Worm (Caenorhabditis elegans) whole organism, L1 larva: ENCODE results near the gene str-199.

Experiments
- C34B4.2 ChIP-seq: sonication (generic microtip); optimal IDR thresholded peaks from 2 replicates; lab custom pipeline; 2017; ENCODE audit warnings: mild to moderate bottlenecking, missing genetic modification characterization, missing compliant biosample characterization
- alr-1 ChIP-seq: fragments of 200-800 bp; sonication (Bioruptor generic); optimal IDR thresholded peaks from 2 replicates; lab custom pipeline; 2018; ENCODE audit warnings: borderline replicate concordance, mild to moderate bottlenecking, missing genetic modification characterization, missing compliant biosample characterization
- ama-1 ChIP-seq: fragments of 150-350 bp; optimal IDR thresholded peaks from 2 replicates; lab custom pipeline; 2014
- ceh-8 ChIP-seq: fragments of 200-800 bp; sonication (Bioruptor generic); optimal IDR thresholded peaks from 2 replicates; lab custom pipeline; 2018; ENCODE audit warnings: mild to moderate bottlenecking, missing genetic modification characterization, moderate library complexity, missing compliant biosample characterization
- ceh-82 ChIP-seq, 3 experiments: fragments of 150-350 bp in 1 of 3; sonication (generic microtip) in 2 of 3; optimal IDR thresholded peaks; 2 replicates each; lab custom pipeline; 2014 to 2017; ENCODE audit warnings: missing biosample characterization in 3 of 3, missing genetic modification characterization in 3 of 3
- ceh-88 ChIP-seq: fragments of 200-800 bp; sonication (Bioruptor generic); IDR thresholded peaks from 2 replicates; pipeline ENCODE4 v1.3.6; 2022; ENCODE audit warnings: missing genetic modification characterization, missing compliant biosample characterization
- ces-1 ChIP-seq: fragments of 150-350 bp; optimal IDR thresholded peaks from 2 replicates; lab custom pipeline; 2014; ENCODE audit warnings: missing biosample characterization, missing genetic modification reagents, missing genetic modification characterization
- dsc-1 ChIP-seq: sonication (generic microtip); optimal IDR thresholded peaks from 2 replicates; lab custom pipeline; 2016; ENCODE audit warnings: mild to moderate bottlenecking, missing genetic modification characterization, missing compliant biosample characterization
- efl-1 ChIP-seq, 4 experiments: fragments of 150-350 bp; optimal IDR thresholded peaks in 3 of 4; peaks in 1 of 4; 1 replicate in 1 of 4; 2 replicates in 3 of 4; lab custom pipeline; 2014; ENCODE audit warnings: missing biosample characterization in 2 of 4, missing genetic modification characterization in 2 of 4, missing genetic modification reagents in 2 of 4
- egl-13 ChIP-seq: sonication (generic microtip); optimal IDR thresholded peaks from 2 replicates; lab custom pipeline; 2016; ENCODE audit warnings: missing genotype, missing genetic modification reagents, missing genetic modification characterization, missing compliant biosample characterization
- elt-2 ChIP-seq: sonication (generic microtip); optimal IDR thresholded peaks from 2 replicates; lab custom pipeline; 2016; ENCODE audit warnings: missing genetic modification characterization, mild to moderate bottlenecking, inconsistent platforms, missing compliant biosample characterization, missing genetic modification reagents
- ets-5 ChIP-seq: fragments of 200-800 bp; sonication (Bioruptor generic); IDR thresholded peaks from 2 replicates; pipeline ENCODE4 v1.3.6; 2022; ENCODE audit warnings: missing genetic modification characterization, missing compliant biosample characterization
- fkh-4 ChIP-seq: sonication (generic microtip); optimal IDR thresholded peaks from 2 replicates; lab custom pipeline; 2016; ENCODE audit warnings: missing compliant biosample characterization, missing genetic modification characterization, borderline replicate concordance
- hlh-17 ChIP-seq: fragments of 200-800 bp; sonication (Bioruptor generic); optimal IDR thresholded peaks from 2 replicates; lab custom pipeline; 2018; ENCODE audit warnings: missing genetic modification characterization, mild to moderate bottlenecking, missing compliant biosample characterization, moderate library complexity, borderline replicate concordance
- hpl-2 ChIP-seq: fragments of 150-350 bp; optimal IDR thresholded peaks from 2 replicates; lab custom pipeline; 2014; ENCODE audit warnings: missing biosample characterization, missing genetic modification reagents, missing genetic modification characterization
- lin-13 ChIP-seq: fragments of 150-350 bp; optimal IDR thresholded peaks from 2 replicates; lab custom pipeline; 2014; ENCODE audit warnings: missing biosample characterization, missing genetic modification reagents, missing genetic modification characterization
- lin-14 ChIP-seq: fragments of 200-800 bp; sonication (Bioruptor generic); optimal IDR thresholded peaks from 2 replicates; lab custom pipeline; 2018; ENCODE audit warnings: mild to moderate bottlenecking, missing genetic modification characterization, moderate library complexity, missing compliant biosample characterization
- lin-39 ChIP-seq: fragments of 150-350 bp; optimal IDR thresholded peaks from 2 replicates; lab custom pipeline; 2014; ENCODE audit warnings: missing biosample characterization, missing genetic modification reagents, missing genetic modification characterization
- mab-9 ChIP-seq: fragments of 200-800 bp; sonication (Bioruptor generic); IDR thresholded peaks from 2 replicates; pipeline ENCODE4 v1.3.6; 2022; ENCODE audit warnings: missing genetic modification reagents, missing genetic modification characterization, missing compliant biosample characterization
- mef-2 ChIP-seq: fragments of 150-350 bp; optimal IDR thresholded peaks from 2 replicates; lab custom pipeline; 2014; ENCODE audit warnings: missing biosample characterization, missing genetic modification characterization
- nhr-237 ChIP-seq: fragments of 150-350 bp; optimal IDR thresholded peaks from 2 replicates; lab custom pipeline; 2014; ENCODE audit warnings: missing biosample characterization, missing genetic modification characterization
- nhr-28 ChIP-seq: fragments of 150-350 bp; optimal IDR thresholded peaks from 2 replicates; lab custom pipeline; 2014; ENCODE audit warnings: missing biosample characterization, missing genetic modification characterization
- nhr-71 ChIP-seq: sonication (generic microtip); optimal IDR thresholded peaks from 2 replicates; lab custom pipeline; 2016; ENCODE audit warnings: mild to moderate bottlenecking, missing genetic modification characterization, moderate library complexity, missing compliant biosample characterization
- nhr-84 ChIP-seq: sonication (generic microtip); optimal IDR thresholded peaks from 2 replicates; lab custom pipeline; 2017; ENCODE audit warnings: missing biosample characterization, missing genetic modification characterization
- nhr-85 ChIP-seq: sonication (generic microtip); peaks from one replicate; lab custom pipeline; 2016; ENCODE audit warnings: missing genetic modification characterization, inconsistent platforms, missing compliant biosample characterization
- nhr-90 ChIP-seq: sonication (generic microtip); optimal IDR thresholded peaks from 2 replicates; lab custom pipeline; 2016; ENCODE audit warnings: mild to moderate bottlenecking, missing genetic modification characterization, missing compliant biosample characterization; ENCODE audit not compliant: poor library complexity
- pag-3 ChIP-seq: sonication (generic microtip); optimal IDR thresholded peaks from 2 replicates; lab custom pipeline; 2017; ENCODE audit warnings: missing genetic modification characterization, mild to moderate bottlenecking, missing compliant biosample characterization, antibody characterized with exemption, borderline replicate concordance; ENCODE audit not compliant: insufficient read depth
- pax-3 ChIP-seq: fragments of 200-800 bp; sonication (Bioruptor generic); optimal IDR thresholded peaks from 2 replicates; lab custom pipeline; 2018; ENCODE audit warnings: mild to moderate bottlenecking, missing genetic modification characterization, moderate library complexity, missing compliant biosample characterization
- sox-4 ChIP-seq: sonication (generic microtip); optimal IDR thresholded peaks from 2 replicates; lab custom pipeline; 2016; ENCODE audit warnings: missing genetic modification characterization, missing compliant biosample characterization
- sup-37 ChIP-seq: fragments of 200-800 bp; sonication (Bioruptor generic); optimal IDR thresholded peaks from 2 replicates; lab custom pipeline; 2018; ENCODE audit warnings: mild to moderate bottlenecking, missing genetic modification characterization, missing compliant biosample characterization
- swsn-7 ChIP-seq: sonication (generic microtip); optimal IDR thresholded peaks from 2 replicates; lab custom pipeline; 2016; ENCODE audit warnings: missing genetic modification characterization, missing compliant biosample characterization
- tlp-1 ChIP-seq: fragments of 150-350 bp; optimal IDR thresholded peaks from 2 replicates; lab custom pipeline; 2014; ENCODE audit warnings: missing biosample characterization, missing genetic modification characterization
- unc-130 ChIP-seq: fragments of 150-350 bp; optimal IDR thresholded peaks from 2 replicates; lab custom pipeline; 2017; ENCODE audit warnings: missing biosample characterization, missing genetic modification characterization, inconsistent platforms
- unc-86 ChIP-seq: sonication (generic microtip); optimal IDR thresholded peaks from 2 replicates; lab custom pipeline; 2016; ENCODE audit warnings: missing genetic modification characterization, missing compliant biosample characterization
- unc-98 ChIP-seq: fragments of 200-800 bp; sonication (Bioruptor generic); IDR thresholded peaks from 2 replicates; pipeline ENCODE4 v1.3.6; 2022; ENCODE audit warnings: missing genetic modification characterization, missing compliant biosample characterization
- xbp-1 ChIP-seq: sonication (generic microtip); optimal IDR thresholded peaks from 2 replicates; lab custom pipeline; 2016; ENCODE audit warnings: missing genetic modification characterization, missing compliant biosample characterization

str-199 gene

DNA sequence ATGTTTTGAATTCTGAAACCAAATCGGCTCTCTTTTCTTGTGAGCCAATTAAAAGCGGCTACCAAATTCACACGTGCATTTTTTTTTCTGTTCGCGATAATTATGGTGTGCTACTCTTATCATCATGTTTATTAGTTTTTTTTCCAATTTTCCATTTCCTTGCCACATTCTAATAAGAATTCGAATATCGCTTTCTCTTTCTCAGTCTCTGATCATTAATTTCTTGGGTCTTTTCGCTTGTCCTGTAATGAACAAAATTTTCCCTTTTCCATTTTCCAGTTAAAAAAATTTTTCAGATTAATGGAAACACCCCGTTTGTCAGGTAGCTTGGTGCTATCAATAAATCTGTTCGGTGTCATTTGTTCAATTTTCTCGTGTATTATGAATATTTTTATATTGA lies 18.7 kb downstream of the str-199 start, which contains the start of gene srbc-26:
srbc-26 (plus strand) TSS at position 301 of the 400 bp plus-strand sequence.
- no peak for TF ChIP-seq nhr-71
- no peak for TF ChIP-seq fkh-4 (tag; lab: Kevin White, UChicago)
- TF ChIP-seq lin-13 (GFP tag; lab: Kevin White, UChicago): no peak
- no peak for TF ChIP-seq ets-5 (GFP tag; lab: Robert Waterston, UW)
- TF ChIP-seq unc-98 (GFP tag; lab: Robert Waterston, UW): no peak
- TF ChIP-seq hlh-17 (GFP tag; lab: Kevin White, UChicago): no peak
- TF ChIP-seq hpl-2 (GFP tag; lab: Kevin White, UChicago): no peak
- TF ChIP-seq pag-3: no peak

ce11 chrV:17170822-17171221 lies 19.5 kb downstream of the str-199 start, which contains the start of gene srw-51:
Gene srw-51, minus strand, starts transcription at chrV:17170922.
- TF ChIP-seq C34B4.2 (tag; lab: Kevin White, UChicago): no peak
- no peak for TF ChIP-seq unc-86 (tag; lab: Kevin White, UChicago)

DNA sequence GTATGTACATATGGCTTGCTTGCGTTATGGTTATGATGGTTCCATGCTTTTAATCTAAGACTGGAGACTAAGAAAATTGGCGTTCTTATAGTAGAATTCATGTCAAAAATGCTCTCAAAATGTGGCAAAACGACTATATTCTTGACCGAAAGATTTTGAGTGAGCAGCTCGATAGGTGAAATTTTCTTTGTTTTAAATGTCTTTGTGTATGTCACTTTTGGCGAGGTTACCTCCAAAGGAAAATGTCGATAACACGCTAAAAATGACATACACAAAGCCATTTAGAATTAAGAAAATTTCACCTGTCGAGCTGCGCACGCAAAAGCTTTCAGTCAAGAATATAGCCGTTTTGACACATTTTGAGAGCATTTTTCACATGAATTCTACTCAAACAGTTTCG lies 22.8 kb downstream of the str-199 start, which contains the start of gene srz-66:
srz-66 (minus strand) TSS at position 101 of the 400 bp plus-strand sequence.
- no peak for TF ChIP-seq ceh-82 (tag; optimal IDR thresholded peaks at IDR 0.05; lab: Kevin White, UChicago)

ce11 chrV:17165409-17165808 lies 24.9 kb downstream of the str-199 start, which contains the start of gene srh-102:
Gene srh-102, minus strand, starts transcription at chrV:17165509.
- TF ChIP-seq hpl-2 (GFP tag; lab: Kevin White, UChicago) (no peak), nhr-84 (tag; lab: Kevin White, UChicago) (no peak), ceh-88 (GFP tag; lab: Robert Waterston, UW) (no peak), nhr-28 (no peak), lin-14 (GFP tag; lab: Kevin White, UChicago) (no peak), swsn-7 (no peak), nhr-85 (tag; lab: Kevin White, UChicago) (no peak), xbp-1 (tag; lab: Kevin White, UChicago) (no peak), egl-13 (tag; lab: Kevin White, UChicago) (no peak), hlh-17 (GFP tag; lab: Kevin White, UChicago) (no peak), sox-4 (no peak), pax-3 (tag; lab: Kevin White, UChicago) (no peak), ama-1 (lab: Kevin White, UChicago) (no peak)
- TF ChIP-seq, all 84 proteins: peak for 0

DNA sequence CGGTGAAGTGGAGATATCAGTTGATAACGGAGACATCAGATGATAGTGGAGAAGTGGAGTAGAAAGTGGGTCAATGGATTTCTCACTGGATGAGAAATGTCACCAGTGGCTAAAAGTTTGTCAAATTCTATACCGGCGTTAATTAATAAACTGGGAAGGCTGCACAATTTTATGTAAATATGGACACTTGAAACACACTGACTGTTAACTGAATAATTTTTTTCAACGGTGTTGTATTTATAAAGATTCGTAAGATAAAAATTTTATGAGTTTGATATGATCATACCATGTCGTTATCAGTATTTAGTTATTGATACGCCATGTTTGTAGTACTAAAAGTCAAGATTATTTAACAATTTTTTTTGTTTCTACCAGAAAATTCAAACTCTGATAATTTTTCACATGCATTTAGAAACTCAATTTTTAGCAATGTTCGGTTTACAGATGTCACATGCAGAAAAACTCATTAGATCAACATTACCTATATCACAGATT lies 30.8 kb downstream of the str-199 start, which contains the start of gene F40D4.12:
F40D4.12 (plus strand) TSS at position 445 of the 495 bp plus-strand sequence.
- TF ChIP-seq elt-2 (peak; percentile 82), tlp-1 (tag; lab: Kevin White, UChicago) (peak; percentile 5), nhr-237 (no peak)
- TF ChIP-seq, all 84 proteins: peak for 2

DNA sequence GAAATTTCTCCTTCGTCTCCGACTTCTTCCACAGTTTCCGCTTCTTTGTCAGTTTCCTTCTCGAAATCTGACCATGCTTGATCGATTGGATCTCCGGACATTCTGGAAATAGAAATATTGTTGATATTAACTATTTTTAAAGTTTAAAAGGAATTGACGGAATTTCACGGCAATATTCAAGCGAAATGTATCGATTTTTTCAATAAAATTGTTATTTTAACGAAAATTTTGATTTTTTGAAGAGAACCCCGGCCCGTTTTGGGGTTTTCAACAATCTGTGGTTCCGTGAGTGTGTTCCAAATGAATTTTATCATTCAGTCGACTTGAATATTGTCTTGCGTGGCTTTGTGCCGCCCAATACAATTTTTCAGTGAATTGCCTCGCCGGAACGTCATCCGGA lies 33.1 kb downstream of the str-199 start, which contains the start of gene F40D4.13:
F40D4.13 (minus strand) TSS at position 101 of the 400 bp plus-strand sequence.
- TF ChIP-seq tlp-1 (tag; lab: Kevin White, UChicago): no peak
- no peak for TF ChIP-seq unc-130
- TF ChIP-seq sup-37 (GFP tag; lab: Kevin White, UChicago): no peak
- TF ChIP-seq dsc-1 (tag; lab: Kevin White, UChicago): no peak
- no peak for TF ChIP-seq ces-1
- TF ChIP-seq ceh-8 (GFP tag; lab: Kevin White, UChicago): no peak
- no peak for TF ChIP-seq nhr-90 (tag; lab: Kevin White, UChicago)
- TF ChIP-seq mab-9: no peak
- no peak for TF ChIP-seq mef-2 (tag; lab: Kevin White, UChicago)
- no peak for TF ChIP-seq pag-3
- TF ChIP-seq lin-39 (tag; lab: Kevin White, UChicago): no peak
- no peak for TF ChIP-seq ceh-82 (tag; optimal IDR thresholded peaks at IDR 0.05; lab: Kevin White, UChicago)
- TF ChIP-seq efl-1 (optimal IDR thresholded peaks at IDR 0.05; lab: Kevin White, UChicago): no peak
- no peak for TF ChIP-seq efl-1 (GFP tag; optimal IDR thresholded peaks at IDR 0.05 in 1 of 2; lab: Kevin White, UChicago)
- no peak for TF ChIP-seq alr-1 (tag; lab: Kevin White, UChicago)
